Fruit fly (Drosophila melanogaster) whole organism, embryonic: ENCODE results near the gene CG13126.
A peak's percentile ranks its signal among the peaks of the same experiment; 100 is the strongest.

Experiments
- Adf1 ChIP-seq: fragments of 200-800 bp; sonication (Bioruptor generic); IDR thresholded peaks from 2 replicates; pipeline ENCODE4 v1.3.6; 2022; ENCODE audit warnings: missing biosample characterization, missing genetic modification characterization
- Atf-2 ChIP-seq: fragments of 200-800 bp; sonication (Bioruptor generic); optimal IDR thresholded peaks from 2 replicates; lab custom pipeline; 2016; ENCODE audit warnings: missing biosample characterization, missing genetic modification characterization
- BtbVII ChIP-seq: fragments of 200-800 bp; sonication (Bioruptor generic); optimal IDR thresholded peaks from 3 replicates; lab custom pipeline; 2017; ENCODE audit warnings: missing biosample characterization, mild to moderate bottlenecking, missing genetic modification characterization
- Bteb2 ChIP-seq: fragments of 200-800 bp; sonication (Bioruptor generic); optimal IDR thresholded peaks from 2 replicates; lab custom pipeline; 2016; ENCODE audit warnings: missing biosample characterization, missing genetic modification characterization
- CG10147 ChIP-seq: fragments of 200-800 bp; sonication (Bioruptor generic); optimal IDR thresholded peaks from 2 replicates; lab custom pipeline; 2019; ENCODE audit warnings: missing biosample characterization, mild to moderate bottlenecking, missing genetic modification characterization, moderate library complexity
- CG10321 ChIP-seq: fragments of 200-800 bp; sonication (Bioruptor generic); IDR thresholded peaks from 2 replicates; pipeline ENCODE4 v1.3.6; 2022; ENCODE audit warnings: missing biosample characterization, missing genetic modification characterization
- CG11247 ChIP-seq: fragments of 200-800 bp; sonication (Bioruptor generic); IDR thresholded peaks from 2 replicates; pipeline ENCODE4 v1.3.6; 2022; ENCODE audit warnings: missing biosample characterization, missing genetic modification characterization
- CG12071 ChIP-seq: fragments of 200-800 bp; sonication (Bioruptor generic); optimal IDR thresholded peaks from 3 replicates; lab custom pipeline; 2018; ENCODE audit warnings: missing biosample characterization, mild to moderate bottlenecking, missing genetic modification characterization
- CG12744 ChIP-seq: fragments of 200-800 bp; sonication (Bioruptor generic); optimal IDR thresholded peaks from 2 replicates; lab custom pipeline; 2016; ENCODE audit warnings: missing biosample characterization, missing genetic modification characterization
- CG12769 ChIP-seq: fragments of 200-800 bp; sonication (Bioruptor generic); optimal IDR thresholded peaks from 2 replicates; lab custom pipeline; 2019; ENCODE audit warnings: missing biosample characterization, mild to moderate bottlenecking, missing genetic modification characterization, moderate library complexity
- CG13894 ChIP-seq: fragments of 200-800 bp; sonication (Bioruptor generic); optimal IDR thresholded peaks from 3 replicates; lab custom pipeline; 2018; ENCODE audit warnings: missing biosample characterization, mild to moderate bottlenecking, missing genetic modification characterization, moderate library complexity
- CG15514 ChIP-seq: fragments of 200-800 bp; sonication (Bioruptor generic); optimal IDR thresholded peaks from 3 replicates; lab custom pipeline; 2017; ENCODE audit warnings: missing biosample characterization, missing genetic modification characterization, mild to moderate bottlenecking, moderate library complexity, missing genetic modification reagents
- CG2199 ChIP-seq: fragments of 200-800 bp; sonication (Bioruptor generic); IDR thresholded peaks from 3 replicates; pipeline ENCODE4 v1.3.6; 2022; ENCODE audit warnings: missing biosample characterization, missing genetic modification characterization
- CG3726 ChIP-seq: fragments of 200-800 bp; sonication (Bioruptor generic); IDR thresholded peaks from 3 replicates; pipeline ENCODE4, ENCODE4 v1.3.6; 2022; ENCODE audit warnings: missing biosample characterization, missing genetic modification characterization
- CG3995 ChIP-seq: fragments of 200-800 bp; sonication (Bioruptor generic); optimal IDR thresholded peaks from 3 replicates; lab custom pipeline; 2016; ENCODE audit warnings: missing biosample characterization, missing genetic modification characterization
- CG5953 ChIP-seq: fragments of 200-800 bp; sonication (Bioruptor generic); IDR thresholded peaks from 2 replicates; pipeline ENCODE4 v1.3.6; 2022; ENCODE audit warnings: missing biosample characterization, missing genetic modification characterization
- CG6683 ChIP-seq: fragments of 200-800 bp; sonication (Bioruptor generic); optimal IDR thresholded peaks from 2 replicates; lab custom pipeline; 2017; ENCODE audit warnings: missing biosample characterization, mild to moderate bottlenecking, missing genetic modification characterization, missing genetic modification reagents
- CG7928 ChIP-seq: fragments of 200-800 bp; sonication (Bioruptor generic); optimal IDR thresholded peaks from 2 replicates; lab custom pipeline; 2017; ENCODE audit warnings: missing biosample characterization, mild to moderate bottlenecking, missing genetic modification characterization
- CG8944 ChIP-seq: fragments of 200-800 bp; sonication (Bioruptor generic); optimal IDR thresholded peaks from 3 replicates; lab custom pipeline; 2016; ENCODE audit warnings: missing biosample characterization, missing genetic modification characterization
- CkIIα-i1 ChIP-seq: fragments of 200-800 bp; sonication (Bioruptor generic); IDR thresholded peaks from 2 replicates; pipeline ENCODE4 v1.3.6; 2022; ENCODE audit warnings: missing biosample characterization, missing genetic modification characterization
- Dek ChIP-seq: fragments of 200-800 bp; sonication (Bioruptor generic); optimal IDR thresholded peaks from 3 replicates; lab custom pipeline; 2019; ENCODE audit warnings: missing biosample characterization, mild to moderate bottlenecking, missing genetic modification characterization, moderate library complexity
- Dref ChIP-seq: fragments of 200-800 bp; sonication (Bioruptor generic); IDR thresholded peaks from 2 replicates; pipeline ENCODE4 v1.3.6; 2022; ENCODE audit warnings: missing biosample characterization, missing genetic modification characterization
- E2f2 ChIP-seq: fragments of 200-800 bp; sonication (Bioruptor generic); IDR thresholded peaks from 2 replicates; pipeline ENCODE4 v1.3.6; 2022; ENCODE audit warnings: missing biosample characterization, missing genetic modification characterization
- Eip74EF ChIP-seq, 2 experiments: fragments of 200-800 bp in 1 of 2; fragments of >200 bp in 1 of 2; sonication (Bioruptor generic) in 1 of 2; optimal IDR thresholded peaks; 2 replicates each; lab custom pipeline; 2017 to 2019; ENCODE audit warnings: missing biosample characterization in 2 of 2, missing genetic modification characterization in 2 of 2, mild to moderate bottlenecking in 1 of 2, moderate library complexity in 1 of 2
- Ets65A ChIP-seq: fragments of 200-800 bp; sonication (Bioruptor generic); peaks from one replicate; lab custom pipeline; 2016; ENCODE audit warnings: missing biosample characterization, missing genetic modification characterization
- Fer1 ChIP-seq: fragments of 200-800 bp; sonication (Bioruptor generic); optimal IDR thresholded peaks from 2 replicates; lab custom pipeline; 2017; ENCODE audit warnings: missing biosample characterization, mild to moderate bottlenecking, missing genetic modification characterization
- HLH3B ChIP-seq: fragments of 200-800 bp; sonication (Bioruptor generic); IDR thresholded peaks from 2 replicates; pipeline ENCODE4 v1.3.6; 2022; ENCODE audit warnings: missing biosample characterization, missing genetic modification characterization
- Hand ChIP-seq: fragments of 200-800 bp; sonication (Bioruptor generic); optimal IDR thresholded peaks from 2 replicates; lab custom pipeline; 2017; ENCODE audit warnings: mild to moderate bottlenecking, missing biosample characterization, missing genetic modification reagents, missing genetic modification characterization
- HmgD ChIP-seq: fragments of 200-800 bp; sonication (Bioruptor generic); optimal IDR thresholded peaks from 3 replicates; lab custom pipeline; 2016; ENCODE audit warnings: missing biosample characterization, missing genetic modification characterization
- Hmr ChIP-seq: fragments of 200-800 bp; sonication (Bioruptor generic); optimal IDR thresholded peaks from 3 replicates; lab custom pipeline; 2017; ENCODE audit warnings: mild to moderate bottlenecking, missing biosample characterization, missing genetic modification reagents, missing genetic modification characterization
- Hr78 ChIP-seq, 2 experiments: fragments of 200-800 bp in 1 of 2; fragments of >200 bp in 1 of 2; sonication (Bioruptor generic) in 1 of 2; optimal IDR thresholded peaks; 2 replicates each; lab custom pipeline; 2017 to 2019; ENCODE audit warnings: missing biosample characterization in 2 of 2, missing genetic modification characterization in 2 of 2, mild to moderate bottlenecking in 1 of 2, moderate library complexity in 1 of 2
- Stat92E ChIP-seq, 3 experiments: fragments of >200 bp in 2 of 3; fragments of 200-800 bp in 1 of 3; sonication (Bioruptor generic) in 1 of 3; optimal IDR thresholded peaks; 2 replicates each; lab custom pipeline; 2017 to 2019; ENCODE audit warnings: missing biosample characterization in 3 of 3, missing genetic modification characterization in 3 of 3, mild to moderate bottlenecking in 1 of 3, moderate library complexity in 1 of 3
- cg ChIP-seq: fragments of 200-800 bp; sonication (Bioruptor generic); optimal IDR thresholded peaks from 3 replicates; lab custom pipeline; 2019; ENCODE audit warnings: missing biosample characterization, mild to moderate bottlenecking, missing genetic modification characterization, moderate library complexity
- cwo ChIP-seq: fragments of 200-800 bp; sonication (Bioruptor generic); optimal IDR thresholded peaks from 3 replicates; lab custom pipeline; 2017; ENCODE audit warnings: missing biosample characterization, missing genetic modification characterization, mild to moderate bottlenecking, moderate library complexity, missing genetic modification reagents
- dimm ChIP-seq: fragments of 200-800 bp; sonication (Bioruptor generic); IDR thresholded peaks from 2 replicates; pipeline ENCODE4 v1.3.6; 2022; ENCODE audit warnings: missing biosample characterization, missing genetic modification characterization
- grn ChIP-seq: fragments of 200-800 bp; sonication (Bioruptor generic); optimal IDR thresholded peaks from 3 replicates; lab custom pipeline; 2017; ENCODE audit warnings: missing biosample characterization, missing genetic modification characterization
- inv ChIP-seq: fragments of 200-800 bp; sonication (Bioruptor generic); IDR thresholded peaks from 2 replicates; pipeline ENCODE4 v1.3.6; 2022; ENCODE audit warnings: missing biosample characterization, missing genetic modification characterization; ENCODE audit not compliant: partially characterized antibody
- jing ChIP-seq: fragments of 200-800 bp; sonication (Bioruptor generic); optimal IDR thresholded peaks from 2 replicates; lab custom pipeline; 2018; ENCODE audit warnings: missing biosample characterization, mild to moderate bottlenecking, missing genetic modification characterization
- kay ChIP-seq: fragments of 200-800 bp; sonication (Bioruptor generic); optimal IDR thresholded peaks from 2 replicates; lab custom pipeline; 2016; ENCODE audit warnings: missing biosample characterization, missing genetic modification characterization
- kni ChIP-seq: fragments of 200-800 bp; sonication (Bioruptor generic); optimal IDR thresholded peaks from 3 replicates; lab custom pipeline; 2017; ENCODE audit warnings: mild to moderate bottlenecking, missing biosample characterization, missing genetic modification reagents, missing genetic modification characterization
- knrl ChIP-seq: fragments of 200-800 bp; sonication (Bioruptor generic); IDR thresholded peaks from 3 replicates; pipeline ENCODE4 v1.3.6; 2022; ENCODE audit warnings: missing biosample characterization, missing genetic modification characterization; ENCODE audit not compliant: partially characterized antibody
- nom ChIP-seq: fragments of 200-800 bp; sonication (Bioruptor generic); optimal IDR thresholded peaks from 2 replicates; lab custom pipeline; 2017; ENCODE audit warnings: missing biosample characterization, missing genetic modification characterization, mild to moderate bottlenecking, moderate library complexity, missing genetic modification reagents
- oc ChIP-seq: fragments of 200-800 bp; sonication (Bioruptor generic); optimal IDR thresholded peaks from 2 replicates; lab custom pipeline; 2018; ENCODE audit warnings: missing biosample characterization, mild to moderate bottlenecking, missing genetic modification characterization, moderate library complexity
- ranshi ChIP-seq: fragments of 200-800 bp; sonication (Bioruptor generic); IDR thresholded peaks from 2 replicates; pipeline ENCODE4 v1.3.6; 2022; ENCODE audit warnings: missing biosample characterization, missing genetic modification characterization
- ro ChIP-seq: fragments of 200-800 bp; sonication (Bioruptor generic); IDR thresholded peaks from 2 replicates; pipeline ENCODE4 v1.3.6; 2022; ENCODE audit warnings: missing biosample characterization, missing genetic modification characterization
- sens-2 ChIP-seq: fragments of 200-800 bp; sonication (Bioruptor generic); IDR thresholded peaks from 2 replicates; pipeline ENCODE4 v1.3.6; 2022; ENCODE audit warnings: missing biosample characterization, missing genetic modification characterization
- tll ChIP-seq, 2 experiments: fragments of 200-800 bp in 1 of 2; fragments of >200 bp in 1 of 2; sonication (Bioruptor generic) in 1 of 2; optimal IDR thresholded peaks; 2 replicates each; lab custom pipeline; 2017 to 2019; ENCODE audit warnings: missing biosample characterization in 2 of 2, missing genetic modification characterization in 2 of 2, mild to moderate bottlenecking in 1 of 2, moderate library complexity in 1 of 2
- trh ChIP-seq: fragments of 200-800 bp; sonication (Bioruptor generic); optimal IDR thresholded peaks from 2 replicates; lab custom pipeline; 2016; ENCODE audit warnings: missing biosample characterization, missing genetic modification characterization
- vvl ChIP-seq: fragments of 200-800 bp; sonication (Bioruptor generic); IDR thresholded peaks from 2 replicates; pipeline ENCODE4 v1.3.6; 2022; ENCODE audit warnings: missing biosample characterization, missing genetic modification characterization
- zfh1 ChIP-seq: fragments of 200-800 bp; sonication (Bioruptor generic); IDR thresholded peaks from 3 replicates; pipeline ENCODE4 v1.3.6; 2022; ENCODE audit warnings: missing biosample characterization, missing genetic modification characterization

CG13126 gene

DNA sequence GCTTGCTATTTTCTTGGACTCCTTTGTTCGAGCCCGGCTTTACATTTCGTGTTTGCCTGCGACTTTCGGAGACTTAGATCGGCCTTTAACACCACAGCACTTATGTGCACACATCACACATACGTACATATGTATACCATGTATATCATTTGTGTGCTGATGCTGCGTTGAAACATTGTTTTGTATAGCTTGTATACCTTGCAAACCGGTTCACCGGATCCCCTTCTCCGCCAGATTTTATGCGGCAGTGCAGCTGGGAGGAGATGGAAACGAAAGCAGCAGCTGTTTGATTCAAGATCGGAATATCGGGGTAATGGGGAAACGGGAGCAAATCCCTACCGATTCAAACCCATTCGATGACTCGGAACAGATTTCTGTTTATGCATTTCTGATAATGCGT is 7.9 kb downstream of the CG13126 start (continued):
- TF ChIP-seq CG6683 (GFP tag; lab: Kevin White, UChicago) (no peak), HLH3B (no peak), dimm (no peak), tll (GFP tag; optimal IDR thresholded peaks at IDR 0.05; lab: Kevin White, UChicago) (peak in 1 of 2 experiments; percentile 20), CG7928 (no peak), kni (GFP tag; lab: Kevin White, UChicago) (peak; percentile 79), CG15514 (GFP tag; lab: Kevin White, UChicago) (no peak), CG12769 (tag; lab: Kevin White, UChicago) (peak; percentile 16), Bteb2 (GFP tag; lab: Kevin White, UChicago) (no peak), CG12744 (GFP tag; lab: Kevin White, UChicago) (no peak), HmgD (GFP tag; lab: Kevin White, UChicago) (no peak), Adf1 (no peak), ro (GFP tag; lab: Robert Waterston, UW) (no peak), Stat92E (GFP tag; optimal IDR thresholded peaks at IDR 0.05; lab: Kevin White, UChicago) (peak in 1 of 3 experiments; percentile 49), kay (no peak), inv (GFP tag; lab: Robert Waterston, UW) (no peak), jing (GFP tag; lab: Kevin White, UChicago) (no peak), CG3726 (GFP tag; lab: Robert Waterston, UW) (no peak), Hmr (GFP tag; lab: Kevin White, UChicago) (no peak), sens-2 (GFP tag; lab: Robert Waterston, UW) (no peak), vvl (no peak), grn (no peak), Eip74EF (GFP tag; optimal IDR thresholded peaks at IDR 0.05; lab: Kevin White, UChicago) (no peak), cg (GFP tag; lab: Kevin White, UChicago) (peak; percentile 19), BtbVII (GFP tag; lab: Kevin White, UChicago) (no peak), ranshi (peak; percentile 24; the same call in 1 of the 2 replicates), CG3995 (GFP tag; lab: Kevin White, UChicago) (no peak), CG13894 (tag; lab: Kevin White, UChicago) (no peak), Dref (no peak), CG10321 (GFP tag; lab: Robert Waterston, UW) (no peak), oc (tag; lab: Kevin White, UChicago) (peak; percentile 19), CG8944 (GFP tag; lab: Kevin White, UChicago) (no peak), zfh1 (GFP tag; lab: Robert Waterston, UW) (no peak), cwo (no peak), CG10147 (GFP tag; lab: Kevin White, UChicago) (no peak)

DNA sequence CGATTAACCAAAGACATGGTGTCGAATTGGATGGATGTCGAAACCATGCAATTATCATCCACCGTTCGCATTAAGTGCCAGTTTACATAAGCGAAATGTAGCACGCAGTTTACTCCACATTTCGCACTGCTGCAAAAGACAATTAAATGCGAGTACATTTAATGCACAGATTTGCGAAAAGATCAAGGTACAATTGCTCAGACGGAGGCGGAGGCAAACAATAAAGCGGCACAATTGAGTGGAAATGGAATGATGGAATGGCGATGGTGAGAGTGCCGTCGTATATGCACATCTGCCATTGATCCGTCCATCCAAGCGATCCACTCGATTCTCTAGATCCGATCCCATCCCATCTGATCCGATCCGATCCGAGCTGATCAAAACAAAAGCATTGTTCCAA is 8.9 kb downstream of the CG13126 start:
- TF ChIP-seq nom (GFP tag; lab: Kevin White, UChicago) (peak; percentile 82), Ets65A (GFP tag; lab: Kevin White, UChicago) (peak; percentile 24), trh (no peak)

DNA sequence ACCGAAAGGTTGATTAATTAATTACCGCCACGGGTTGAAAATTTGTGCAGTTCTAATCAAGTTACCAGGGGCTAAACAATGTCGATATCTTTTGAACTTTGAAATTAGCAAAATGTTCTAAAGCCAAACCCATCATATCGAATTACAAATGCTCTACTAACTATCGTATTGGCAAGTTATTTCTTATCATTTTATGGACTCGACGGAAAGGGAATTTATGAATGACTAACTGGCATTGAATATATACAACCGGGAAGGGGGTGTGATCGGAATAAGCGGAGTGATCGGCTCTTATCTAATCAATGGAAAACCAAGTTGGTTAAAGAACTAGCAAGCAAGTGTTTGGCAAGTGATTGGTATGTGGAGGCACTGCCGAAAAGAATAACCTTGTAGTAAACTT is 10.5 kb downstream of the CG13126 start:
- TF ChIP-seq CG12071 (GFP tag; lab: Kevin White, UChicago) (peak; percentile 8), CG11247 (GFP tag; lab: Robert Waterston, UW) (no peak), Fer1 (GFP tag; lab: Kevin White, UChicago) (peak; percentile 32), CG5953 (no peak), Atf-2 (GFP tag; lab: Kevin White, UChicago) (no peak), Dek (tag; lab: Kevin White, UChicago) (peak; percentile 7), Hand (GFP tag; lab: Kevin White, UChicago) (no peak), E2f2 (GFP tag; lab: Robert Waterston, UW) (no peak), cwo (peak; percentile 59), CkIIα-i1 (GFP tag; lab: Robert Waterston, UW) (no peak), Hr78 (GFP tag; optimal IDR thresholded peaks at IDR 0.05; lab: Kevin White, UChicago) (no peak), CG2199 (no peak), knrl (GFP tag; lab: Robert Waterston, UW) (no peak)
